Worm (Caenorhabditis elegans) whole organism, L1 larva: ENCODE results near the gene jip-1.

ENCODE experiments used
- C04F5.9 ChIP-seq: sonication (generic microtip); optimal IDR thresholded peaks from 2 replicates; lab custom pipeline; 2016; ENCODE audit warnings: missing genetic modification characterization, missing compliant biosample characterization
- C34B4.2 ChIP-seq: sonication (generic microtip); optimal IDR thresholded peaks from 2 replicates; lab custom pipeline; 2017; ENCODE audit warnings: mild to moderate bottlenecking, missing genetic modification characterization, missing compliant biosample characterization
- F16B12.6 ChIP-seq: fragments of 150-350 bp; optimal IDR thresholded peaks from 2 replicates; lab custom pipeline; 2014; ENCODE audit warnings: missing biosample characterization, missing genetic modification characterization
- alr-1 ChIP-seq: fragments of 200-800 bp; sonication (Bioruptor generic); optimal IDR thresholded peaks from 2 replicates; lab custom pipeline; 2018; ENCODE audit warnings: borderline replicate concordance, mild to moderate bottlenecking, missing genetic modification characterization, missing compliant biosample characterization
- aly-2 ChIP-seq: fragments of 150-350 bp; optimal IDR thresholded peaks from 2 replicates; lab custom pipeline; 2014; ENCODE audit warnings: missing biosample characterization, missing genetic modification characterization
- ceh-63 ChIP-seq: fragments of 200-800 bp; sonication (Bioruptor generic); optimal IDR thresholded peaks from 2 replicates; lab custom pipeline; 2018; ENCODE audit warnings: mild to moderate bottlenecking, missing genetic modification characterization, missing compliant biosample characterization
- ceh-82 ChIP-seq, 3 experiments: fragments of 150-350 bp in 1 of 3; sonication (generic microtip) in 2 of 3; optimal IDR thresholded peaks; 2 replicates each; lab custom pipeline; 2014 to 2017; ENCODE audit warnings: missing biosample characterization in 3 of 3, missing genetic modification characterization in 3 of 3
- ceh-90 ChIP-seq: sonication (generic microtip); optimal IDR thresholded peaks from 2 replicates; lab custom pipeline; 2016; ENCODE audit warnings: missing genetic modification characterization, missing compliant biosample characterization
- efl-1 ChIP-seq, 4 experiments: fragments of 150-350 bp; optimal IDR thresholded peaks in 3 of 4; peaks in 1 of 4; 1 replicate in 1 of 4; 2 replicates in 3 of 4; lab custom pipeline; 2014; ENCODE audit warnings: missing biosample characterization in 2 of 4, missing genetic modification characterization in 2 of 4, missing genetic modification reagents in 2 of 4
- fkh-4 ChIP-seq: sonication (generic microtip); optimal IDR thresholded peaks from 2 replicates; lab custom pipeline; 2016; ENCODE audit warnings: missing compliant biosample characterization, missing genetic modification characterization, borderline replicate concordance
- fkh-8 ChIP-seq: sonication (generic microtip); optimal IDR thresholded peaks from 2 replicates; lab custom pipeline; 2016; ENCODE audit warnings: mild to moderate bottlenecking, missing genetic modification characterization, missing compliant biosample characterization
- fos-1 ChIP-seq: fragments of 150-350 bp; optimal IDR thresholded peaks from 2 replicates; lab custom pipeline; 2014; ENCODE audit warnings: missing biosample characterization, missing genetic modification characterization
- hlh-17 ChIP-seq: fragments of 200-800 bp; sonication (Bioruptor generic); optimal IDR thresholded peaks from 2 replicates; lab custom pipeline; 2018; ENCODE audit warnings: missing genetic modification characterization, mild to moderate bottlenecking, missing compliant biosample characterization, moderate library complexity, borderline replicate concordance
- hlh-4 ChIP-seq: sonication (generic microtip); optimal IDR thresholded peaks from 2 replicates; lab custom pipeline; 2016; ENCODE audit warnings: mild to moderate bottlenecking, missing genetic modification characterization, missing compliant biosample characterization
- lin-13 ChIP-seq: fragments of 150-350 bp; optimal IDR thresholded peaks from 2 replicates; lab custom pipeline; 2014; ENCODE audit warnings: missing biosample characterization, missing genetic modification reagents, missing genetic modification characterization
- lin-14 ChIP-seq: fragments of 200-800 bp; sonication (Bioruptor generic); optimal IDR thresholded peaks from 2 replicates; lab custom pipeline; 2018; ENCODE audit warnings: mild to moderate bottlenecking, missing genetic modification characterization, moderate library complexity, missing compliant biosample characterization
- lin-15B ChIP-seq: fragments of 150-350 bp; sonication (generic microtip); optimal IDR thresholded peaks from 3 replicates; lab custom pipeline; 2014; ENCODE audit warnings: missing biosample characterization, missing genetic modification characterization
- lir-3 ChIP-seq: sonication (generic microtip); optimal IDR thresholded peaks from 2 replicates; lab custom pipeline; 2016; ENCODE audit warnings: mild to moderate bottlenecking, missing genetic modification characterization, moderate library complexity, missing compliant biosample characterization; ENCODE audit not compliant: poor library complexity
- lsy-2 ChIP-seq, 2 experiments: fragments of 150-350 bp; optimal IDR thresholded peaks; 2 replicates each; lab custom pipeline; 2014; ENCODE audit warnings: missing biosample characterization in 2 of 2, missing genetic modification characterization in 2 of 2
- mab-9 ChIP-seq: fragments of 200-800 bp; sonication (Bioruptor generic); IDR thresholded peaks from 2 replicates; pipeline ENCODE4 v1.3.6; 2022; ENCODE audit warnings: missing genetic modification reagents, missing genetic modification characterization, missing compliant biosample characterization
- mef-2 ChIP-seq: fragments of 150-350 bp; optimal IDR thresholded peaks from 2 replicates; lab custom pipeline; 2014; ENCODE audit warnings: missing biosample characterization, missing genetic modification characterization
- mep-1 ChIP-seq: fragments of 150-350 bp; optimal IDR thresholded peaks from 2 replicates; lab custom pipeline; 2014; ENCODE audit warnings: missing biosample characterization, missing genetic modification characterization
- nhr-11 ChIP-seq: fragments of 150-350 bp; optimal IDR thresholded peaks from 2 replicates; lab custom pipeline; 2014; ENCODE audit warnings: missing biosample characterization, missing genetic modification characterization
- nhr-20 ChIP-seq: sonication (generic microtip); optimal IDR thresholded peaks from 2 replicates; lab custom pipeline; 2016; ENCODE audit warnings: mild to moderate bottlenecking, missing genetic modification characterization, missing compliant biosample characterization
- nhr-71 ChIP-seq: sonication (generic microtip); optimal IDR thresholded peaks from 2 replicates; lab custom pipeline; 2016; ENCODE audit warnings: mild to moderate bottlenecking, missing genetic modification characterization, moderate library complexity, missing compliant biosample characterization
- nhr-77 ChIP-seq: fragments of 150-350 bp; optimal IDR thresholded peaks from 2 replicates; lab custom pipeline; 2014; ENCODE audit warnings: missing biosample characterization, missing genetic modification characterization
- nhr-85 ChIP-seq: sonication (generic microtip); peaks from one replicate; lab custom pipeline; 2016; ENCODE audit warnings: missing genetic modification characterization, inconsistent platforms, missing compliant biosample characterization
- pag-3 ChIP-seq: sonication (generic microtip); optimal IDR thresholded peaks from 2 replicates; lab custom pipeline; 2017; ENCODE audit warnings: missing genetic modification characterization, mild to moderate bottlenecking, missing compliant biosample characterization, antibody characterized with exemption, borderline replicate concordance; ENCODE audit not compliant: insufficient read depth
- rnt-1 ChIP-seq: sonication (generic microtip); optimal IDR thresholded peaks from 2 replicates; lab custom pipeline; 2016; ENCODE audit warnings: mild to moderate bottlenecking, missing genetic modification characterization, moderate library complexity, missing compliant biosample characterization
- skn-1 ChIP-seq: fragments of 150-350 bp; optimal IDR thresholded peaks from 2 replicates; lab custom pipeline; 2014; ENCODE audit warnings: missing biosample characterization, missing genetic modification characterization
- snu-23 ChIP-seq: sonication (generic microtip); optimal IDR thresholded peaks from 2 replicates; lab custom pipeline; 2016; ENCODE audit warnings: missing genetic modification characterization, missing compliant biosample characterization
- sox-4 ChIP-seq: sonication (generic microtip); optimal IDR thresholded peaks from 2 replicates; lab custom pipeline; 2016; ENCODE audit warnings: missing genetic modification characterization, missing compliant biosample characterization
- sptf-1 ChIP-seq: fragments of 150-350 bp; optimal IDR thresholded peaks from 2 replicates; lab custom pipeline; 2014; ENCODE audit warnings: missing biosample characterization, missing genetic modification characterization
- swsn-7 ChIP-seq: sonication (generic microtip); optimal IDR thresholded peaks from 2 replicates; lab custom pipeline; 2016; ENCODE audit warnings: missing genetic modification characterization, missing compliant biosample characterization
- tbx-2 ChIP-seq: sonication (generic microtip); optimal IDR thresholded peaks from 2 replicates; lab custom pipeline; 2016; ENCODE audit warnings: missing genetic modification characterization, missing compliant biosample characterization
- unc-130 ChIP-seq: fragments of 150-350 bp; optimal IDR thresholded peaks from 2 replicates; lab custom pipeline; 2017; ENCODE audit warnings: missing biosample characterization, missing genetic modification characterization, inconsistent platforms
- unc-30 ChIP-seq: sonication (generic microtip); optimal IDR thresholded peaks from 2 replicates; lab custom pipeline; 2017; ENCODE audit warnings: missing biosample characterization, missing genetic modification characterization
- unc-62 ChIP-seq: fragments of 150-350 bp; optimal IDR thresholded peaks from 2 replicates; lab custom pipeline; 2014; ENCODE audit warnings: missing biosample characterization, missing genetic modification reagents, missing genetic modification characterization
- unc-86 ChIP-seq: sonication (generic microtip); optimal IDR thresholded peaks from 2 replicates; lab custom pipeline; 2016; ENCODE audit warnings: missing genetic modification characterization, missing compliant biosample characterization
- xbp-1 ChIP-seq: sonication (generic microtip); optimal IDR thresholded peaks from 2 replicates; lab custom pipeline; 2016; ENCODE audit warnings: missing genetic modification characterization, missing compliant biosample characterization
- zag-1 ChIP-seq: fragments of 150-350 bp; optimal IDR thresholded peaks from 2 replicates; lab custom pipeline; 2014; ENCODE audit warnings: missing biosample characterization, missing genetic modification characterization
- ztf-11 ChIP-seq, 2 experiments: sonication (generic microtip); optimal IDR thresholded peaks; 2 replicates each; lab custom pipeline; 2016 to 2017; ENCODE audit warnings: missing genetic modification characterization in 2 of 2, missing biosample characterization in 1 of 2, missing compliant biosample characterization in 1 of 2
- ztf-4 ChIP-seq: fragments of 150-350 bp; optimal IDR thresholded peaks from 2 replicates; lab custom pipeline; 2014; ENCODE audit warnings: missing biosample characterization, missing genetic modification characterization

The jip-1 gene

ce11 chrII:1357262-1357661 is 30.5 kb downstream of the jip-1 start:
- peak in 1 of 2 experiments; percentile 54 for TF ChIP-seq efl-1 (optimal IDR thresholded peaks at IDR 0.05; lab: Kevin White, UChicago)
- peak in 1 of 2 experiments; percentile 59 for TF ChIP-seq efl-1 (GFP tag; optimal IDR thresholded peaks at IDR 0.05 in 1 of 2; lab: Kevin White, UChicago)
- no peak for TF ChIP-seq alr-1 (tag; lab: Kevin White, UChicago)
- TF ChIP-seq, all 84 proteins: peak for 1

DNA sequence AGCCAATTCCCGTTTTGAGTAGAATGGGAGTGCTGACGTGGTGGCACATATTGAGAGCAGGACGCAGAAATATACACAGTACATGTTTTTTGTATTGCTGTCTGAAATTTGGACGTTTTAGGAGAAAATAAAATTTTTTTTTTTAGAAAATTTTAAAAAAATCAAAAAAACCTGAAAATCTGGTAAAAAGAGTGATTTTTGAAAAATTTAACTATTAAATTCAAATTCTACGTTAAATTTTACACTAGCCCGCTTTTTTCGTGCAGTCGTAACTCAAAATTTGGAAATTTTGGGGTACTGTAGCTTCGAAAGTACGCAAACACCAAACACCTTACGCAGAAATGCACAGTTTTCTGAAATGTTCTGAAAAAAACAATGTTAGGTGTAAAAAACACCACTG is 31.1 kb downstream of the jip-1 start, which contains the start of gene C13A10.2:
C13A10.2 (minus strand) TSS at position 101 of the 400 bp plus-strand sequence.
- no peak for TF ChIP-seq tbx-2 (tag; lab: Kevin White, UChicago)
- TF ChIP-seq lsy-2 (tag; optimal IDR thresholded peaks at IDR 0.05; lab: Kevin White, UChicago) = peak in 1 of 2 experiments; percentile 9

- no peak for TF ChIP-seq unc-130 (tag; lab: Kevin White, UChicago)
- no peak for TF ChIP-seq snu-23 (GFP tag; lab: Kevin White, UChicago)
- TF ChIP-seq nhr-20 (tag; lab: Kevin White, UChicago) = no peak
- TF ChIP-seq nhr-11 = no peak
- TF ChIP-seq swsn-7 (tag; lab: Kevin White, UChicago) = no peak
- TF ChIP-seq unc-30 (tag; lab: Kevin White, UChicago) = no peak
- TF ChIP-seq F16B12.6 (tag; lab: Kevin White, UChicago) = no peak
- no peak for TF ChIP-seq fkh-4 (tag; lab: Kevin White, UChicago)
- no peak for TF ChIP-seq zag-1 (tag; lab: Kevin White, UChicago)
- TF ChIP-seq nhr-77 (tag; lab: Kevin White, UChicago) = no peak
- no peak for TF ChIP-seq lin-13 (GFP tag; lab: Kevin White, UChicago)
- no peak for TF ChIP-seq xbp-1 (tag; lab: Kevin White, UChicago)
- no peak for TF ChIP-seq ztf-4 (tag; lab: Kevin White, UChicago)
- TF ChIP-seq aly-2 (tag; lab: Kevin White, UChicago) = no peak
- no peak for TF ChIP-seq lir-3 (tag; lab: Kevin White, UChicago)
- no peak for TF ChIP-seq ceh-82 (tag; optimal IDR thresholded peaks at IDR 0.05; lab: Kevin White, UChicago)
- TF ChIP-seq, all 84 proteins: peak for 0
Observed at ce11 chrII:1360257-1360656, 33.5 kb downstream of the jip-1 start.

DNA sequence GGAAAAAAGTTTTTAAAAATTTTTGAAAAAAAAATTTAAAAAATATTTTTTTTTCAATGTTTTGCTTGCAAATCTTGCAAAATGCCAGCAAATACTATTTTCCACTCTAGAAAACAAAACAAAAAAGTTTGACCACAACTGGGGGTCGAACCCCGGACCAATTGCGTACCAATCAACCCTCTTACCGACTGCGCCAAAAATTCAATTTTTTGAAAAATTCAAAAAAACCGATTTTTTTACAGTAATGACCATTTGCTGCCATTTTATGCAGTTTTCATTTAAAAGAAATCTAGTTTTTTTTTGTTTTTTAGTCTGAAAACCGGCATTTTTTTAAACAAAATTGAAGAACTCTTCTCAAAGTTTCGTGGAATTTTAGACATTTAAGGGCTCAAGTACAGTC is 35.6 kb downstream of the jip-1 start:
- no peak for TF ChIP-seq ztf-11 (tag; optimal IDR thresholded peaks at IDR 0.05; lab: Kevin White, UChicago)
- no peak for TF ChIP-seq ceh-63
- TF ChIP-seq unc-62 (GFP tag; lab: Kevin White, UChicago) = no peak
- no peak for TF ChIP-seq hlh-17 (GFP tag; lab: Kevin White, UChicago)
- no peak for TF ChIP-seq fos-1
- TF ChIP-seq lin-14 (GFP tag; lab: Kevin White, UChicago) = no peak
- TF ChIP-seq rnt-1 (tag; lab: Kevin White, UChicago) = no peak
- TF ChIP-seq mef-2 (tag; lab: Kevin White, UChicago) = no peak
- no peak for TF ChIP-seq tbx-2 (tag; lab: Kevin White, UChicago)
- TF ChIP-seq nhr-71 (tag; lab: Kevin White, UChicago) = no peak
- TF ChIP-seq, all 84 proteins: peak for 0

DNA sequence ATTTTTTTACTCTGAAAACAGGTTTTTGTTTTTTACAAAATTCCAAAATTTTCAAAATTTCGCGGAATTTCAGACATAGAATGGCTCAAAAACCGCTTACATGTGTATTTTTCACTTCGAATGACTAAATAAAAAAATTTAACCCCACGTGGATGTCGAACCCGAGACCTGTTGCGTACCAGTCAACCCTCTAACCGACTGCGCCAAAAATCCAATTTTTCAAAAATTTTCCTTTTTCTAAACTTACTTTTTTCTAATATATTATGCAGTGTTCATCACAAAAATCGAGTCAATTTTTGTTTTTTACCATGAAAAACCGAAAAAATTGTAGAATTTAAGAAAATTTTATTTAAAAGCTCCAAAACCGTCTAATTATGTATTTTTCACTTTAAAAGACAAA is 39.2 kb downstream of the jip-1 start:
- TF ChIP-seq C34B4.2 (tag; lab: Kevin White, UChicago) (no peak), mep-1 (no peak), nhr-20 (tag; lab: Kevin White, UChicago) (no peak), nhr-85 (tag; lab: Kevin White, UChicago) (no peak), ceh-82 (tag; optimal IDR thresholded peaks at IDR 0.05; lab: Kevin White, UChicago) (no peak)

DNA sequence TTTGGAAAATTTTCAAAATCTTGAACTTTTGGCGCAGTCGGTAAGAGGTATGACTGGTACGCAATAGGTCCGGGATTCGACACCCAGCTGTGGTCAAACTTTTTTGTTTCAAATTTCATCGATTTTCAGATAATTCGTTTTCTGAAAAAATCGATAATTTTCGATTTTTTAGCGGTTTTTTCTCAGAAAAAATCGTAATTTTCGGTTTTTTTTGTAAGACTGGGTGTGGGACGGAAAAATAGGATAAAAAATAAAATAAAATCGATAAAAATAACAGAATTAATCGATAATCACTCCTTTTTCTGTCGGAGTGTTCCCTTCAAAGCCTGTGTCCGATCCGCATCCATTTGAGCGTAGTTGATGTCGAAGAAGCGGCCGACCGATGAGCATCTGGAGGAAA is 42.0 kb downstream of the jip-1 start:
- TF ChIP-seq mep-1 (no peak), swsn-7 (tag; lab: Kevin White, UChicago) (no peak), unc-30 (tag; lab: Kevin White, UChicago) (no peak), lin-15B (tag; lab: Kevin White, UChicago) (no peak), ceh-63 (no peak), pag-3 (tag; lab: Kevin White, UChicago) (no peak), unc-86 (tag; lab: Kevin White, UChicago) (no peak), hlh-17 (GFP tag; lab: Kevin White, UChicago) (no peak), sptf-1 (tag; lab: Kevin White, UChicago) (no peak), sox-4 (tag; lab: Kevin White, UChicago) (no peak), rnt-1 (tag; lab: Kevin White, UChicago) (no peak), mab-9 (GFP tag; lab: Robert Waterston, UW) (no peak), fkh-8 (no peak), hlh-4 (tag; lab: Kevin White, UChicago) (no peak), C04F5.9 (tag; lab: Kevin White, UChicago) (no peak), skn-1 (tag; lab: Kevin White, UChicago) (no peak), ceh-90 (tag; lab: Kevin White, UChicago) (no peak)
